Worm (Caenorhabditis elegans) whole organism, L3 larva: ENCODE measurements around the gene npr-35.

Experiments used
- aly-2 ChIP-seq: fragments of 150-350 bp; optimal IDR thresholded peaks from 2 replicates; lab custom pipeline; 2014; ENCODE audit warnings: missing biosample characterization, missing genetic modification characterization
- ceh-28 ChIP-seq: fragments of 150-350 bp; optimal IDR thresholded peaks from 2 replicates; lab custom pipeline; 2014; ENCODE audit warnings: missing biosample characterization, missing genetic modification reagents, missing genetic modification characterization
- ceh-82 ChIP-seq: fragments of 150-350 bp; optimal IDR thresholded peaks from 2 replicates; lab custom pipeline; 2014; ENCODE audit warnings: missing biosample characterization, missing genetic modification characterization
- egl-27 ChIP-seq: sonication (generic microtip); optimal IDR thresholded peaks from 4 replicates; lab custom pipeline; 2017; ENCODE audit warnings: missing biosample characterization, missing genetic modification reagents, missing genetic modification characterization
- fos-1 ChIP-seq: fragments of 150-350 bp; optimal IDR thresholded peaks from 2 replicates; lab custom pipeline; 2014; ENCODE audit warnings: missing biosample characterization, missing genetic modification characterization
- nfya-1 ChIP-seq: sonication (generic microtip); optimal IDR thresholded peaks from 2 replicates; lab custom pipeline; 2017; ENCODE audit warnings: missing genetic modification characterization, mild to moderate bottlenecking, missing compliant biosample characterization, antibody characterized with exemption, moderate library complexity; ENCODE audit not compliant: insufficient read depth
- nhr-11 ChIP-seq: fragments of 150-350 bp; optimal IDR thresholded peaks from 2 replicates; lab custom pipeline; 2014; ENCODE audit warnings: missing biosample characterization, missing genetic modification characterization
- nhr-12 ChIP-seq: fragments of 150-350 bp; optimal IDR thresholded peaks from 2 replicates; lab custom pipeline; 2014; ENCODE audit warnings: missing biosample characterization, missing genetic modification characterization
- nhr-237 ChIP-seq: fragments of 150-350 bp; optimal IDR thresholded peaks from 2 replicates; lab custom pipeline; 2014; ENCODE audit warnings: missing biosample characterization, missing genetic modification characterization
- nhr-28 ChIP-seq: fragments of 150-350 bp; optimal IDR thresholded peaks from 2 replicates; lab custom pipeline; 2014; ENCODE audit warnings: missing biosample characterization, missing genetic modification characterization
- nhr-76 ChIP-seq: fragments of 150-350 bp; sonication (generic microtip); optimal IDR thresholded peaks from 5 replicates; lab custom pipeline; 2014; ENCODE audit warnings: missing biosample characterization, missing genetic modification characterization
- pha-4 ChIP-seq: fragments of 150-350 bp; optimal IDR thresholded peaks from 2 replicates; lab custom pipeline; 2014; ENCODE audit warnings: missing biosample characterization, missing genetic modification reagents, missing genetic modification characterization
- pqm-1 ChIP-seq: fragments of 150-350 bp; optimal IDR thresholded peaks from 2 replicates; lab custom pipeline; 2017; ENCODE audit warnings: missing biosample characterization, missing genetic modification characterization, inconsistent platforms

DNA sequence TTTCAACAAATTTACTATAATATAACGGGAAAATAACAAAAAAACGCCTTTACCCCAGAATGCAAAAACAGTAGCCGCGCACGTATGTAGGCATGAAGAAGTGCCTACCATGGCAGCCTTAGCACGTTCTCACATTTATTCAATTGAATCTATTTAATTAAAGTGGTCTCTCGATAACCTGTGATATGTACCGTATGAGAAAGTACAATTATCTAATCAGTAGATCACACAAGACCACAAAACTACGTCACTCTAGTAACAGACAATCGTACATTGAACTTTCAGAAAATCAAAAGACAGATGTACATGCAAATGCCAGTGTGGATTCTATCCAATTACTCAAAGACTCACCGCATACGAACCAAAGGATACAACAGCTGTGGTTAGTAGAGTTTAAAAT lies 31.4 kb upstream of the npr-35 start:
- TF ChIP-seq nhr-76 (tag; lab: Kevin White, UChicago) (no peak), nhr-28 (no peak), nhr-237 (tag; lab: Kevin White, UChicago) (no peak), nhr-11 (tag; lab: Kevin White, UChicago) (no peak), ceh-28 (tag; lab: Kevin White, UChicago) (no peak), egl-27 (tag; lab: Kevin White, UChicago) (no peak), pha-4 (no peak), fos-1 (no peak), pqm-1 (tag; lab: Kevin White, UChicago) (peak; percentile 41), nhr-12 (tag; lab: Kevin White, UChicago) (no peak), ceh-82 (no peak), nfya-1 (tag; lab: Kevin White, UChicago) (no peak), aly-2 (tag; lab: Kevin White, UChicago) (no peak)
